Worm (Caenorhabditis elegans) whole organism, L1 larva: Measurements from ENCODE around the gene K04H4.5.

ENCODE experiments used
- fkh-10 ChIP-seq: sonication (generic microtip); optimal IDR thresholded peaks from 2 replicates; lab custom pipeline; 2017; ENCODE audit warnings: missing biosample characterization, missing genetic modification reagents, missing genetic modification characterization
- nhr-11 ChIP-seq: fragments of 150-350 bp; optimal IDR thresholded peaks from 2 replicates; lab custom pipeline; 2014; ENCODE audit warnings: missing biosample characterization, missing genetic modification characterization
- ztf-4 ChIP-seq: fragments of 150-350 bp; optimal IDR thresholded peaks from 2 replicates; lab custom pipeline; 2014; ENCODE audit warnings: missing biosample characterization, missing genetic modification characterization

DNA sequence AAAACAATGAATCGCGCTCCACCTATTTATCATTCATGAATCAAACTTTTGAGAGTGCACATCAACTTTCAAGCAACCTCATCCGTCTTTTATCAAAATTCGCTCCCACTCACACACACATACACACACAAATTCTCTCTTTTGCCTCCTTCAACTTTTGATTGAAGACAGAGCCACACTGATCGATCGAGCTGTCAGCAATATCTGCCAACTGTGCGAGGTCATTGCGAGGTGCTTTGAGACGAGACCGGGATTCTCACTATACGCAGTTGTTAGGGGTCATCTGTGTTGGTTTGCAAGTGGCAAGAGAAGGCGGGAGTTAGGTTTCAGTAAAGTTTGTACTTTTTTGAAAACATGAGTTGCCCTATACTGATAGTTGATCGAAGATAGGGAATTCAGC is 13.0 kb upstream of the K04H4.5 start:
- no peak for TF ChIP-seq ztf-4
- TF ChIP-seq fkh-10 (GFP tag; lab: Kevin White, UChicago) = no peak
- no peak for TF ChIP-seq nhr-11 (tag; lab: Kevin White, UChicago)
